Fruit fly (Drosophila melanogaster) whole organism, pupa: Measurements from ENCODE around the gene RNaseX25.

ENCODE experiments used
- CG12605 ChIP-seq: fragments of 200-800 bp; sonication (Bioruptor generic); IDR thresholded peaks from 2 replicates; pipeline ENCODE4 v1.3.6; 2022; ENCODE audit warnings: missing biosample characterization, missing genetic modification characterization
- CG14655 ChIP-seq: fragments of 200-800 bp; sonication (Bioruptor generic); optimal IDR thresholded peaks from 3 replicates; lab custom pipeline; 2017; ENCODE audit warnings: mild to moderate bottlenecking, missing biosample characterization, missing genetic modification reagents, missing genetic modification characterization
- CG15710 ChIP-seq: fragments of 200-800 bp; sonication (Bioruptor generic); optimal IDR thresholded peaks from 2 replicates; lab custom pipeline; 2018; ENCODE audit warnings: missing biosample characterization, mild to moderate bottlenecking, missing genetic modification characterization, moderate library complexity
- CG32121 ChIP-seq: fragments of 200-800 bp; sonication (Bioruptor generic); IDR thresholded peaks from 2 replicates; pipeline ENCODE4 v1.3.6; 2022; ENCODE audit warnings: missing biosample characterization, missing genetic modification characterization
- CG34367 ChIP-seq: fragments of 200-800 bp; sonication (Bioruptor generic); optimal IDR thresholded peaks from 2 replicates; lab custom pipeline; 2018; ENCODE audit warnings: missing biosample characterization, mild to moderate bottlenecking, missing genetic modification characterization
- CG8159 ChIP-seq: fragments of 200-800 bp; sonication (Bioruptor generic); optimal IDR thresholded peaks from 3 replicates; lab custom pipeline; 2018; ENCODE audit warnings: missing biosample characterization, mild to moderate bottlenecking, missing genetic modification characterization, moderate library complexity
- D1 ChIP-seq: fragments of 200-800 bp; sonication (Bioruptor generic); optimal IDR thresholded peaks from 2 replicates; lab custom pipeline; 2018; ENCODE audit warnings: missing biosample characterization, mild to moderate bottlenecking, missing genetic modification characterization, moderate library complexity
- EcR ChIP-seq: fragments of 200-800 bp; sonication (Bioruptor generic); optimal IDR thresholded peaks from 3 replicates; lab custom pipeline; 2019; ENCODE audit warnings: missing biosample characterization, missing genetic modification characterization, mild to moderate bottlenecking, moderate library complexity, missing genetic modification reagents
- Ets98B ChIP-seq: fragments of 200-800 bp; sonication (Bioruptor generic); IDR thresholded peaks from 2 replicates; pipeline ENCODE4 v1.3.6; 2022; ENCODE audit warnings: missing biosample characterization, missing genetic modification characterization
- Pif1B ChIP-seq: fragments of 200-800 bp; sonication (Bioruptor generic); optimal IDR thresholded peaks from 3 replicates; lab custom pipeline; 2016; ENCODE audit warnings: missing biosample characterization, missing genetic modification characterization
- Snoo ChIP-seq: fragments of 200-800 bp; sonication (Bioruptor generic); optimal IDR thresholded peaks from 3 replicates; lab custom pipeline; 2017; ENCODE audit warnings: missing biosample characterization, mild to moderate bottlenecking, missing genetic modification characterization, inconsistent platforms
- gl ChIP-seq: fragments of 200-800 bp; sonication (Bioruptor generic); optimal IDR thresholded peaks from 2 replicates; lab custom pipeline; 2018; ENCODE audit warnings: missing biosample characterization, mild to moderate bottlenecking, missing genetic modification characterization
- rn ChIP-seq: fragments of 200-800 bp; sonication (Bioruptor generic); IDR thresholded peaks from 2 replicates; pipeline ENCODE4 v1.3.6; 2022; ENCODE audit warnings: missing biosample characterization, missing genetic modification characterization

DNA sequence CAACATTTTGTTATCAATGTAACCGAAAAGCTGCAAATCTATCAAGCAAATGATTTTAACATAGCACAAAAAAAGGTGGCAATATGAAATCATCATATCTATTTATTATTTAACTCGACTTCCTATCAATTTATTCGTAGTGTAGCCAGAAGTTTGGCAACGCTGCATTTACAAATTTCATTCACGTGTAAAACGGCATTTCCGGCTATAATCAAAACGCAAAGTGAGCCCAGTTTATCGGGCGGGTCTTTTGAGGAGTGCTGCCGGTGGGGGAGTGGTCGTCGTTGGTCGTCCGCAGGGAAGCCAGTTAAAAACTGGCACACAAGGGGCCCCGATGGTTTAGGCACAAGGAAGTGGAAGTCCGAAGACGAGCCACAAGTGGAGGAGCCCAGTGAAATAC is 11.6 kb downstream of the RNaseX25 start:
- TF ChIP-seq CG15710 (tag; lab: Kevin White, UChicago) (no peak), D1 (no peak), rn (no peak), EcR (GFP tag; lab: Kevin White, UChicago) (no peak), Pif1B (no peak), gl (no peak), CG12605 (no peak), Ets98B (GFP tag; lab: Robert Waterston, UW) (no peak), Snoo (tag; lab: Kevin White, UChicago) (no peak), CG34367 (no peak), CG32121 (GFP tag; lab: Robert Waterston, UW) (no peak), CG8159 (tag; lab: Kevin White, UChicago) (no peak), CG14655 (no peak)
